Worm (Caenorhabditis elegans): ENCODE measurements around the gene srv-6.

The srv-6 gene

ce11 chrX:4273614-4274013, 16.8 kb downstream of the srv-6 start, which contains the start of gene C52B9.10:
C52B9.10 (plus strand) TSS chrX:4273914.
- TF ChIP-seq sem-4 (tag; optimal IDR thresholded peaks at IDR 0.05) (no peak), ZK546.5 (tag; optimal IDR thresholded peaks at IDR 0.05) (no peak), lin-39 (tag; optimal IDR thresholded peaks at IDR 0.05) (no peak), sma-9 (GFP tag; optimal IDR thresholded peaks at IDR 0.05) (no peak), sma-9 (tag; optimal IDR thresholded peaks at IDR 0.05) (no peak), nhr-6 (tag; optimal IDR thresholded peaks at IDR 0.05) (no peak), unc-55 (GFP tag; optimal IDR thresholded peaks at IDR 0.05) (no peak), nhr-10 (tag; optimal IDR thresholded peaks at IDR 0.05) (no peak), nhr-237 (tag; optimal IDR thresholded peaks at IDR 0.05) (no peak), mab-5 (tag; optimal IDR thresholded peaks at IDR 0.05) (no peak), lin-11 (tag; optimal IDR thresholded peaks at IDR 0.05) (no peak), nhr-21 (tag; optimal IDR thresholded peaks at IDR 0.05) (no peak), ceh-16 (tag; optimal IDR thresholded peaks at IDR 0.05) (no peak), gmeb-1 (tag; optimal IDR thresholded peaks at IDR 0.05) (no peak), elt-1 (tag; optimal IDR thresholded peaks at IDR 0.05) (no peak), unc-62 (GFP tag; optimal IDR thresholded peaks at IDR 0.05) (no peak)

ce11 chrX:4274116-4274515, 17.3 kb downstream of the srv-6 start, which contains the start of gene mec-18:
mec-18 (minus strand) TSS chrX:4274216.
- TF ChIP-seq unc-55 (GFP tag; optimal IDR thresholded peaks at IDR 0.05) (peak; percentile 9), egl-27 (tag; optimal IDR thresholded peaks at IDR 0.05) (no peak), skn-1 (tag; optimal IDR thresholded peaks at IDR 0.05) (no peak), mbf-1 (tag; optimal IDR thresholded peaks at IDR 0.05) (no peak), dmd-4 (tag; optimal IDR thresholded peaks at IDR 0.05) (no peak), ztf-11 (tag; optimal IDR thresholded peaks at IDR 0.05) (no peak), Y55F3AM.14 (GFP tag; optimal IDR thresholded peaks at IDR 0.05) (no peak), sem-4 (tag; optimal IDR thresholded peaks at IDR 0.05) (no peak)

- TF ChIP-seq elt-3 (tag; optimal IDR thresholded peaks at IDR 0.05) (no peak), ceh-82 (tag; optimal IDR thresholded peaks at IDR 0.05) (no peak), nhr-21 (tag; optimal IDR thresholded peaks at IDR 0.05) (no peak), ama-1 (optimal IDR thresholded peaks at IDR 0.05) (no peak), R02D3.7 (tag; optimal IDR thresholded peaks at IDR 0.05) (no peak), nhr-237 (tag; optimal IDR thresholded peaks at IDR 0.05) (no peak), nhr-6 (tag; optimal IDR thresholded peaks at IDR 0.05) (no peak), unc-62 (GFP tag; optimal IDR thresholded peaks at IDR 0.05) (no peak)
These were observed 22.5 kb downstream of the srv-6 start, which contains the start of the genes twk-28 and ets-9 for ce11 chrX:4279294-4279782. twk-28 (minus strand) TSS chrX:4279344. ets-9 (plus strand) TSS chrX:4279703.

ce11 chrX:4282380-4282779, 25.5 kb downstream of the srv-6 start, which contains the start of gene C52B9.19:
C52B9.19 (plus strand) TSS chrX:4282555.
- TF ChIP-seq ama-1 (optimal IDR thresholded peaks at IDR 0.05) (no peak), sem-4 (tag; optimal IDR thresholded peaks at IDR 0.05) (no peak), F13H6.1 (tag; optimal IDR thresholded peaks at IDR 0.05) (no peak), elt-3 (tag; optimal IDR thresholded peaks at IDR 0.05) (no peak), blmp-1 (tag; optimal IDR thresholded peaks at IDR 0.05; ENCODE audit: insufficient read depth) (no peak), crh-2 (tag; optimal IDR thresholded peaks at IDR 0.05) (peak; percentile 12), nhr-129 (tag; optimal IDR thresholded peaks at IDR 0.05) (no peak), fos-1 (tag; optimal IDR thresholded peaks at IDR 0.05) (peak; percentile 53)

- no peak for TF ChIP-seq nhr-21 (tag; optimal IDR thresholded peaks at IDR 0.05)
- no peak for TF ChIP-seq sma-9 (GFP tag; optimal IDR thresholded peaks at IDR 0.05)
- no peak for TF ChIP-seq sma-9 (tag; optimal IDR thresholded peaks at IDR 0.05)
- TF ChIP-seq snpc-4 (tag; optimal IDR thresholded peaks at IDR 0.05) = no peak
- TF ChIP-seq peb-1 (tag; optimal IDR thresholded peaks at IDR 0.05) = no peak
- no peak for TF ChIP-seq lin-13 (GFP tag; optimal IDR thresholded peaks at IDR 0.05)
- TF ChIP-seq alr-1 (tag; optimal IDR thresholded peaks at IDR 0.05) = no peak
- no peak for TF ChIP-seq F13H6.1 (tag; optimal IDR thresholded peaks at IDR 0.05)
- TF ChIP-seq sem-4 (tag; optimal IDR thresholded peaks at IDR 0.05) = no peak
- no peak for TF ChIP-seq mab-5 (tag; optimal IDR thresholded peaks at IDR 0.05)
- no peak for TF ChIP-seq nhr-11 (tag; optimal IDR thresholded peaks at IDR 0.05)
- no peak for TF ChIP-seq gmeb-1 (tag; optimal IDR thresholded peaks at IDR 0.05)
- no peak for TF ChIP-seq nhr-12 (tag; optimal IDR thresholded peaks at IDR 0.05)
- no peak for TF ChIP-seq mdl-1 (tag; optimal IDR thresholded peaks at IDR 0.05)
- TF ChIP-seq unc-39 (tag; optimal IDR thresholded peaks at IDR 0.05) = no peak
- TF ChIP-seq sma-3 (GFP tag; optimal IDR thresholded peaks at IDR 0.05) = no peak
- no peak for TF ChIP-seq ztf-4 (tag; optimal IDR thresholded peaks at IDR 0.05)
- TF ChIP-seq nhr-129 (tag; optimal IDR thresholded peaks at IDR 0.05) = no peak
These were observed 27.1 kb downstream of the srv-6 start, which contains the start of gene ets-10 for ce11 chrX:4283989-4284388. ets-10 (plus strand) TSS chrX:4284189.
